Worm (Caenorhabditis elegans) whole organism, young adult: ENCODE data around the gene C25H3.16.

Source experiments
- B0019.2 ChIP-seq: fragments of 200-800 bp; sonication (Bioruptor generic); conservative IDR thresholded peaks from 2 replicates; pipeline ENCODE4 v1.3.6; 2022; ENCODE audit warnings: missing genetic modification reagents, missing genetic modification characterization, missing compliant biosample characterization
- B0336.3 ChIP-seq: fragments of 200-800 bp; sonication (Bioruptor generic); IDR thresholded peaks from 2 replicates; pipeline ENCODE4 v1.3.6; 2022; ENCODE audit warnings: missing genetic modification characterization, missing compliant biosample characterization
- C06A6.2 ChIP-seq: fragments of 200-800 bp; sonication (Bioruptor generic); conservative IDR thresholded peaks from 2 replicates; pipeline ENCODE4 v1.3.6; 2022; ENCODE audit warnings: missing genetic modification characterization, missing compliant biosample characterization
- C17E4.6 ChIP-seq: fragments of 200-800 bp; sonication (Bioruptor generic); IDR thresholded peaks from 2 replicates; pipeline ENCODE4 v1.3.6; 2022; ENCODE audit warnings: missing genetic modification reagents, missing genetic modification characterization, missing compliant biosample characterization
- D2030.7 ChIP-seq: fragments of 200-800 bp; sonication (Bioruptor generic); IDR thresholded peaks from 2 replicates; pipeline ENCODE4 v1.3.6; 2022; ENCODE audit warnings: missing genetic modification reagents, missing genetic modification characterization, missing compliant biosample characterization
- F52B5.7 ChIP-seq: sonication (generic microtip); optimal IDR thresholded peaks from 2 replicates; lab custom pipeline; 2016; ENCODE audit warnings: mild to moderate bottlenecking, missing genetic modification characterization, missing compliant biosample characterization
- K11D2.4 ChIP-seq: fragments of 200-800 bp; sonication (Bioruptor generic); IDR thresholded peaks from 2 replicates; pipeline ENCODE4 v1.3.6; 2022; ENCODE audit warnings: missing genetic modification reagents, missing genetic modification characterization, missing compliant biosample characterization
- T26A5.8 ChIP-seq: sonication (generic microtip); optimal IDR thresholded peaks from 2 replicates; lab custom pipeline; 2016; ENCODE audit warnings: missing genetic modification characterization, missing compliant biosample characterization
- Y53F4B.3 ChIP-seq: fragments of 200-800 bp; sonication (Bioruptor generic); IDR thresholded peaks from 2 replicates; pipeline ENCODE4 v1.3.6; 2022; ENCODE audit warnings: missing genetic modification reagents, missing genetic modification characterization, missing compliant biosample characterization
- Y53G8AR.9 ChIP-seq: fragments of 200-800 bp; sonication (Bioruptor generic); conservative IDR thresholded peaks from 2 replicates; pipeline ENCODE4 v1.3.6; 2022; ENCODE audit warnings: missing genetic modification reagents, missing genetic modification characterization, missing compliant biosample characterization
- Y56A3A.18 ChIP-seq: fragments of 200-800 bp; sonication (Bioruptor generic); IDR thresholded peaks from 2 replicates; pipeline ENCODE4 v1.3.6; 2022; ENCODE audit warnings: missing genetic modification reagents, missing genetic modification characterization, missing compliant biosample characterization
- Y95B8A.8 ChIP-seq: fragments of 200-800 bp; sonication (Bioruptor generic); IDR thresholded peaks from 2 replicates; pipeline ENCODE4 v1.3.6; 2022; ENCODE audit warnings: missing genetic modification reagents, missing genetic modification characterization, missing compliant biosample characterization
- akir-1 ChIP-seq: fragments of 200-800 bp; sonication (Bioruptor generic); optimal IDR thresholded peaks from 2 replicates; lab custom pipeline; 2018; ENCODE audit warnings: mild to moderate bottlenecking, missing genetic modification characterization, moderate library complexity, missing compliant biosample characterization
- atf-7 ChIP-seq: sonication (generic microtip); optimal IDR thresholded peaks from 2 replicates; lab custom pipeline; 2017; ENCODE audit warnings: mild to moderate bottlenecking, missing genetic modification characterization, missing compliant biosample characterization
- attf-3 ChIP-seq: fragments of 200-800 bp; sonication (Bioruptor generic); conservative IDR thresholded peaks from 2 replicates; pipeline ENCODE4 v1.3.6; 2022; ENCODE audit warnings: missing genetic modification reagents, missing genetic modification characterization, missing compliant biosample characterization
- attf-6 ChIP-seq: fragments of 200-800 bp; sonication (Bioruptor generic); IDR thresholded peaks from 2 replicates; pipeline ENCODE4 v1.3.6; 2022; ENCODE audit warnings: missing genetic modification reagents, missing genetic modification characterization, missing compliant biosample characterization
- bed-2 ChIP-seq: fragments of 200-800 bp; sonication (Bioruptor generic); IDR thresholded peaks from 2 replicates; pipeline ENCODE4 v1.3.6; 2022; ENCODE audit warnings: missing genetic modification reagents, missing genetic modification characterization, missing compliant biosample characterization
- ceh-79 ChIP-seq: sonication (generic microtip); optimal IDR thresholded peaks from 2 replicates; lab custom pipeline; 2017; ENCODE audit warnings: mild to moderate bottlenecking, missing genetic modification characterization, missing compliant biosample characterization
- chd-7 ChIP-seq: sonication (generic microtip); optimal IDR thresholded peaks from 2 replicates; lab custom pipeline; 2016; ENCODE audit warnings: mild to moderate bottlenecking, missing genetic modification characterization, moderate library complexity, missing compliant biosample characterization
- efl-1 ChIP-seq: fragments of 150-350 bp; optimal IDR thresholded peaks from 2 replicates; lab custom pipeline; 2014; ENCODE audit warnings: missing biosample characterization, missing genetic modification reagents, missing genetic modification characterization
- egl-18 ChIP-seq: fragments of 200-800 bp; sonication (Bioruptor generic); IDR thresholded peaks from 2 replicates; pipeline ENCODE4 v1.3.6; 2022; ENCODE audit warnings: missing genetic modification reagents, missing genetic modification characterization, missing compliant biosample characterization
- fkh-3 ChIP-seq: sonication (generic microtip); optimal IDR thresholded peaks from 2 replicates; lab custom pipeline; 2016; ENCODE audit warnings: mild to moderate bottlenecking, missing genetic modification characterization, missing compliant biosample characterization
- lag-1 ChIP-seq: fragments of 200-800 bp; sonication (Bioruptor generic); IDR thresholded peaks from 2 replicates; pipeline ENCODE4 v1.3.6; 2022; ENCODE audit warnings: missing genetic modification reagents, missing genetic modification characterization, missing compliant biosample characterization
- lin-35 ChIP-seq, 3 experiments: fragments of 150-350 bp in 2 of 3; sonication (generic microtip) in 1 of 3; optimal IDR thresholded peaks; 2 replicates each; lab custom pipeline; 2014 to 2018; ENCODE audit warnings: missing biosample characterization in 3 of 3, missing genetic modification characterization in 3 of 3, missing genetic modification reagents in 3 of 3
- lin-40 ChIP-seq: sonication (generic microtip); optimal IDR thresholded peaks from 2 replicates; lab custom pipeline; 2016; ENCODE audit warnings: missing genetic modification characterization, mild to moderate bottlenecking, missing compliant biosample characterization, missing genotype, missing genetic modification reagents
- lsl-1 ChIP-seq: fragments of 200-800 bp; sonication (Bioruptor generic); optimal IDR thresholded peaks from 2 replicates; lab custom pipeline; 2018; ENCODE audit warnings: mild to moderate bottlenecking, missing genetic modification characterization, moderate library complexity, missing compliant biosample characterization
- lsy-27 ChIP-seq: sonication (generic microtip); optimal IDR thresholded peaks from 2 replicates; lab custom pipeline; 2017; ENCODE audit warnings: missing genetic modification characterization, mild to moderate bottlenecking, missing compliant biosample characterization, antibody characterized with exemption, missing genotype, borderline replicate concordance; ENCODE audit not compliant: insufficient read depth
- madf-3 ChIP-seq: fragments of 200-800 bp; sonication (Bioruptor generic); IDR thresholded peaks from 2 replicates; pipeline ENCODE4 v1.3.6; 2022; ENCODE audit warnings: missing genetic modification reagents, missing genetic modification characterization, missing compliant biosample characterization
- madf-8 ChIP-seq: fragments of 200-800 bp; sonication (Bioruptor generic); conservative IDR thresholded peaks from 2 replicates; pipeline ENCODE4 v1.3.6; 2022; ENCODE audit warnings: missing genetic modification reagents, missing genetic modification characterization, missing compliant biosample characterization
- mel-28 ChIP-seq: sonication (generic microtip); optimal IDR thresholded peaks from 2 replicates; lab custom pipeline; 2016; ENCODE audit warnings: borderline replicate concordance, mild to moderate bottlenecking, missing genetic modification characterization, missing compliant biosample characterization
- nfyb-1 ChIP-seq: fragments of 200-800 bp; sonication (Bioruptor generic); IDR thresholded peaks from 2 replicates; pipeline ENCODE4 v1.3.6; 2022; ENCODE audit warnings: missing genetic modification reagents, missing genetic modification characterization, missing compliant biosample characterization
- nhr-179 ChIP-seq: sonication (generic microtip); optimal IDR thresholded peaks from 2 replicates; lab custom pipeline; 2016; ENCODE audit warnings: mild to moderate bottlenecking, missing genetic modification characterization, missing compliant biosample characterization
- nhr-80 ChIP-seq: sonication (generic microtip); optimal IDR thresholded peaks from 2 replicates; lab custom pipeline; 2016; ENCODE audit warnings: missing genetic modification characterization, missing compliant biosample characterization
- rcor-1 ChIP-seq: fragments of 200-800 bp; sonication (Bioruptor generic); IDR thresholded peaks from 2 replicates; pipeline ENCODE4 v1.3.6; 2022; ENCODE audit warnings: missing genetic modification reagents, missing genetic modification characterization, missing compliant biosample characterization
- repo-1 ChIP-seq: sonication (generic microtip); optimal IDR thresholded peaks from 2 replicates; lab custom pipeline; 2017; ENCODE audit warnings: mild to moderate bottlenecking, missing genetic modification characterization, missing compliant biosample characterization
- snpc-1.1 ChIP-seq: sonication (generic microtip); optimal IDR thresholded peaks from 2 replicates; lab custom pipeline; 2017; ENCODE audit warnings: missing genetic modification characterization, mild to moderate bottlenecking, missing compliant biosample characterization, antibody characterized with exemption, moderate library complexity, missing genotype, missing genetic modification reagents; ENCODE audit not compliant: insufficient read depth
- snpc-1.3 ChIP-seq: sonication (generic microtip); optimal IDR thresholded peaks from 2 replicates; lab custom pipeline; 2017; ENCODE audit warnings: missing genetic modification characterization, mild to moderate bottlenecking, missing compliant biosample characterization, antibody characterized with exemption, moderate library complexity, missing genotype, missing genetic modification reagents; ENCODE audit not compliant: insufficient read depth
- snpc-3.4 ChIP-seq: sonication (generic microtip); optimal IDR thresholded peaks from 2 replicates; lab custom pipeline; 2017; ENCODE audit warnings: missing genetic modification characterization, mild to moderate bottlenecking, missing compliant biosample characterization, antibody characterized with exemption, moderate library complexity, missing genotype, missing genetic modification reagents
- snpc-4 ChIP-seq, 5 experiments: fragments of 150-350 bp in 1 of 5; sonication (generic microtip) in 4 of 5; optimal IDR thresholded peaks; 2 replicates each; lab custom pipeline; 2014 to 2018; ENCODE audit warnings: missing genetic modification characterization in 5 of 5, missing biosample characterization in 3 of 5, antibody characterized with exemption in 2 of 5, mild to moderate bottlenecking in 2 of 5, missing compliant biosample characterization in 2 of 5, missing genotype in 2 of 5, moderate library complexity in 2 of 5, missing genetic modification reagents in 1 of 5
- tbp1 ChIP-seq: fragments of 200-800 bp; sonication (Bioruptor generic); optimal IDR thresholded peaks from 2 replicates; lab custom pipeline; 2018; ENCODE audit warnings: mild to moderate bottlenecking, missing genetic modification characterization, missing compliant biosample characterization
- unc-62 ChIP-seq: fragments of 150-350 bp; optimal IDR thresholded peaks from 2 replicates; lab custom pipeline; 2014; ENCODE audit warnings: missing biosample characterization, missing genetic modification reagents, missing genetic modification characterization
- xnd-1 ChIP-seq: sonication (generic microtip); optimal IDR thresholded peaks from 2 replicates; lab custom pipeline; 2016; ENCODE audit warnings: missing genotype, missing genetic modification reagents, missing genetic modification characterization, missing compliant biosample characterization
- ztf-26 ChIP-seq: sonication (generic microtip); optimal IDR thresholded peaks from 2 replicates; lab custom pipeline; 2017; ENCODE audit warnings: missing genetic modification characterization, missing compliant biosample characterization
- ztf-28 ChIP-seq: fragments of 200-800 bp; sonication (Bioruptor generic); IDR thresholded peaks from 2 replicates; pipeline ENCODE4 v1.3.6; 2022; ENCODE audit warnings: missing genetic modification reagents, missing genetic modification characterization, missing compliant biosample characterization
- ztf-3 ChIP-seq: fragments of 200-800 bp; sonication (Bioruptor generic); optimal IDR thresholded peaks from 2 replicates; lab custom pipeline; 2018; ENCODE audit warnings: mild to moderate bottlenecking, missing genetic modification characterization, missing compliant biosample characterization
- ztf-6 ChIP-seq: fragments of 200-800 bp; sonication (Bioruptor generic); IDR thresholded peaks from 2 replicates; pipeline ENCODE4 v1.3.6; 2022; ENCODE audit warnings: missing genetic modification reagents, missing genetic modification characterization, missing compliant biosample characterization

C25H3.16 gene

DNA sequence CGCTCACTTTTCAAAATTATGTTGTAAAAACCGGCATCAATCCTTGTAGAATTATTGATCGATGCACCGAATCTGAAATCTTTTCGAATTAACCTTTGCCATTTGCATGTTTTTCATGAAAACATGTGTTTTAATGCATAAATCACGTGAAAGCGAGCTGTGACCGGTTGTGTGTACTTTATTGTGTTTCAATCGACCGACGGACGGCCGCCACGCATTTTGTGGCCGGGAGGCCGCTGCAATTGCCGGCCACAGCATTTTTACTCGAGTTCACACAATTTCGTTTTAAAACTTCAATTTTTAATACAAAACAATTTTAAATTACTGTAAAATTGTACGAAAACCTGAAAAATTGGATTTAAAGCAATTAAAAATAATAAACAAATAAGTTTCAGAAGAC, 22.9 kb downstream of the C25H3.16 start, which contains the start of gene C25H3.11 (continued):
- no peak for TF ChIP-seq Y95B8A.8
- no peak for TF ChIP-seq atf-7 (tag; lab: Kevin White, UChicago)
- no peak for TF ChIP-seq ceh-79 (tag; lab: Kevin White, UChicago)
- no peak for TF ChIP-seq T26A5.8 (tag; lab: Kevin White, UChicago)
- no peak for TF ChIP-seq snpc-3.4
- TF ChIP-seq lin-40 (tag; lab: Kevin White, UChicago): peak; percentile 6
- 0 out of 2 replicates have a peak, but pooled peaks have one; percentile 53 for TF ChIP-seq Y56A3A.18
- TF ChIP-seq fkh-3: no peak
- TF ChIP-seq attf-6 (GFP tag; lab: Robert Waterston, UW): no peak
- no peak for TF ChIP-seq bed-2
- TF ChIP-seq madf-3: no peak
- TF ChIP-seq repo-1 (tag; lab: Kevin White, UChicago): peak; percentile 31
- no peak for TF ChIP-seq ztf-3
- TF ChIP-seq F52B5.7 (tag; lab: Kevin White, UChicago): no peak
- no peak for TF ChIP-seq attf-3 (GFP tag; lab: Robert Waterston, UW)
- TF ChIP-seq akir-1: no peak
- TF ChIP-seq rcor-1: no peak
- TF ChIP-seq lag-1 (GFP tag; lab: Robert Waterston, UW): no peak
- TF ChIP-seq nhr-80: peak; percentile 61
- TF ChIP-seq lin-35 (GFP tag; optimal IDR thresholded peaks at IDR 0.05; lab: Kevin White, UChicago): peak in 1 of 3 experiments; percentile 2
- no peak for TF ChIP-seq snpc-1.3 (tag; lab: Kevin White, UChicago)
- TF ChIP-seq ztf-26 (tag; lab: Kevin White, UChicago): no peak
- TF ChIP-seq egl-18 (GFP tag; lab: Robert Waterston, UW): no peak
- TF ChIP-seq ztf-28 (GFP tag; lab: Robert Waterston, UW): no peak
- TF ChIP-seq C06A6.2 (GFP tag; lab: Robert Waterston, UW): no peak
- no peak for TF ChIP-seq C17E4.6 (GFP tag; lab: Robert Waterston, UW)
- no peak for TF ChIP-seq efl-1
- TF ChIP-seq nhr-179 (tag; lab: Kevin White, UChicago): no peak
- no peak for TF ChIP-seq chd-7 (tag; lab: Kevin White, UChicago)
- no peak for TF ChIP-seq madf-8
- TF ChIP-seq unc-62 (GFP tag; lab: Kevin White, UChicago): no peak
- peak; percentile 31 for TF ChIP-seq B0336.3 (GFP tag; lab: Robert Waterston, UW)
- TF ChIP-seq D2030.7 (GFP tag; lab: Robert Waterston, UW): 0 out of 2 replicates have a peak, but pooled peaks have one; percentile 21
- TF ChIP-seq K11D2.4: no peak
- no peak for TF ChIP-seq Y53F4B.3
- no peak for TF ChIP-seq ztf-6 (GFP tag; lab: Robert Waterston, UW)
- TF ChIP-seq Y53G8AR.9 (GFP tag; lab: Robert Waterston, UW): peak; percentile 29; the same call in 1 of the 2 replicates
- 0 out of 2 replicates have a peak, but pooled peaks have one; percentile 37 for TF ChIP-seq nfyb-1

DNA sequence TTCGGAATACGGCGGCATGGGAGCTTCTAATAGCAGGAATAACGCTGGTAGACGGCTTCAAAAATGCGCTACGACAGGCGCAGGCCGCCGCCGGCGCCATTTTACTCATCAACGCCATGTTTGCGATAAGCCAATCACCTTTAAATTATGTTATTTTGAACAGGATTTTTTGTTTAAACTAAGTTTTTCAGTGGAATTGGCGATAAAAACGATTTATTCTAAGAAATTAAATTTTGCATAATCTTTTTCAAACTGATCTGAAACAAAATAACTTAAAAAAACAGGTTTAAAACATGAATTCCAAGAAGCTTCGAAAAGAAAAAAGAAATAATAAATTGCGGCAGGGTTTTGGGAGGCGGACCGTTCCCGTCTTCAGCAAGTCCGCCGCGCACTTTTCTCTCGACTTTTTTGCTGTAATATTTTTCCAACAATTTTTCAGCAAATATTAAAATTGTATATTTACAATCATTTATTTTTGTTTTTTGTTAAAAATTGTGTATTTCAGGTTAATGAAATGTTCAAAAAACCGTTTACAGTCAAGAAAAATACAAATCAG, 25.2 kb downstream of the C25H3.16 start, which contains the start of the genes ndub-5 and eif-2D:
Gene ndub-5 (minus strand): TSS at position 138 of the 556 bp plus-strand sequence.
Gene eif-2D (plus strand): TSS at position 506 of the 556 bp plus-strand sequence.
- no peak for TF ChIP-seq xnd-1
- no peak for TF ChIP-seq lsy-27 (tag; lab: Kevin White, UChicago)
- no peak for TF ChIP-seq lsl-1 (GFP tag; lab: Kevin White, UChicago)
- TF ChIP-seq snpc-1.1 (tag; lab: Kevin White, UChicago): peak; percentile 2
- no peak for TF ChIP-seq snpc-4 (GFP tag; optimal IDR thresholded peaks at IDR 0.05; lab: Kevin White, UChicago)
- TF ChIP-seq snpc-4 (tag; optimal IDR thresholded peaks at IDR 0.05; lab: Kevin White, UChicago): peak in 1 of 4 experiments; percentile 23
- TF ChIP-seq Y53G8AR.9 (GFP tag; lab: Robert Waterston, UW): no peak
- TF ChIP-seq mel-28 (tag; lab: Kevin White, UChicago): no peak
- no peak for TF ChIP-seq ztf-28 (GFP tag; lab: Robert Waterston, UW)
- TF ChIP-seq tbp1 (GFP tag; lab: Kevin White, UChicago): no peak
- no peak for TF ChIP-seq unc-62 (GFP tag; lab: Kevin White, UChicago)
- no peak for TF ChIP-seq lin-35 (GFP tag; optimal IDR thresholded peaks at IDR 0.05; lab: Kevin White, UChicago)
- TF ChIP-seq B0019.2: no peak
